Fruit fly (Drosophila melanogaster): ENCODE results near the gene Grp170.
A peak's percentile ranks its signal among the peaks of the same experiment; 100 is the strongest.

Gene Grp170

DNA sequence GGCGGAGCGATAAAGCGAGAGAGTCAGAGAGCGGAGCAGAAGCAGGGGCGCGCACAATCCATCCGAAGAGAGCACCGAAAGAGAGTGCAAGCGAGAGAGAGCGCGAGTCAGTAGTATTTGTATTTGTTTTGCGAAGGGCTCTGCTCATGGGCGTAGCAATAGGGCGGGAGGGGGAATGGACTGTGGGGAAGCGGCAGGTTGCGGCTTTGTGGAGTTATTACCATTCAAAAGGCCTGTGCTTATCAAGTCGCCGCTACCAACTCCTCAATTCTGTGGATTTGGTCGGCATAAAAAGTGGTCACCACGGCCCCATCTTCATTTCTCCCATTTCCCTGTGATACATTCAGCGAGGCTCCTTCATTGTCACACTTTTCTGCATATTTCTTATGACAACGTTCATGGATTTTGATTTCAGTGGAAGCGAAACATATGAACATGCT lies 26.2 kb upstream of the Grp170 start (continued):
- TF ChIP-seq Ssrp (tag; optimal IDR thresholded peaks at IDR 0.05) (no peak), CG2116 (GFP tag; optimal IDR thresholded peaks at IDR 0.05) (no peak), zfh2 (GFP tag; optimal IDR thresholded peaks at IDR 0.05) (peak; percentile 17), ac (GFP tag; optimal IDR thresholded peaks at IDR 0.05) (no peak), grau (tag; optimal IDR thresholded peaks at IDR 0.05) (peak; percentile 58), oc (tag; optimal IDR thresholded peaks at IDR 0.05) (peak; percentile 11), CG9609 (GFP tag; optimal IDR thresholded peaks at IDR 0.05) (no peak), H15 (GFP tag; IDR thresholded peaks at IDR 0.05) (0 out of 3 replicates have a peak, but pooled peaks have one; percentile 13), Deaf1 (tag; optimal IDR thresholded peaks at IDR 0.05) (no peak), Neu2 (GFP tag; optimal IDR thresholded peaks at IDR 0.05; ENCODE audit: borderline replicate concordance) (no peak), p53 (GFP tag; optimal IDR thresholded peaks at IDR 0.05) (no peak), CG10543 (GFP tag; optimal IDR thresholded peaks at IDR 0.05) (peak; percentile 3), CG18764 (GFP tag; optimal IDR thresholded peaks at IDR 0.05) (no peak), bigmax (GFP tag; optimal IDR thresholded peaks at IDR 0.05) (no peak), slp2 (GFP tag; optimal IDR thresholded peaks at IDR 0.05) (no peak), CG12744 (GFP tag; optimal IDR thresholded peaks at IDR 0.05) (no peak), mirr (GFP tag; optimal IDR thresholded peaks at IDR 0.05) (no peak), peb (GFP tag; IDR thresholded peaks at IDR 0.05) (no peak), CG10366 (GFP tag; IDR thresholded peaks at IDR 0.05) (no peak), amos (GFP tag; IDR thresholded peaks at IDR 0.05; ENCODE audit: partially characterized antibody) (no peak), fd96Cb (tag; optimal IDR thresholded peaks at IDR 0.05) (peak; percentile 27), Atf6 (GFP tag; IDR thresholded peaks at IDR 0.05) (peak; percentile 46), Usf (GFP tag; optimal IDR thresholded peaks at IDR 0.05) (peak; percentile 35), chif (GFP tag; optimal IDR thresholded peaks at IDR 0.05) (no peak), CTCF (GFP tag; optimal IDR thresholded peaks at IDR 0.05) (no peak), CG8089 (GFP tag; optimal IDR thresholded peaks at IDR 0.05) (no peak), fd64A (GFP tag; optimal IDR thresholded peaks at IDR 0.05) (no peak), unc-4 (GFP tag; IDR thresholded peaks at IDR 0.05; ENCODE audit: partially characterized antibody) (no peak), nerfin-1 (tag; optimal IDR thresholded peaks at IDR 0.05) (peak; percentile 4), abd-A (tag; optimal IDR thresholded peaks at IDR 0.05) (peak; percentile 82), rib (GFP tag; IDR thresholded peaks at IDR 0.05) (no peak), CG11723 (GFP tag; optimal IDR thresholded peaks at IDR 0.05) (no peak), CG15514 (GFP tag; optimal IDR thresholded peaks at IDR 0.05) (peak; percentile 63), tio (GFP tag; optimal IDR thresholded peaks at IDR 0.05) (no peak), pan (optimal IDR thresholded peaks at IDR 0.05) (no peak), pan (GFP tag; optimal IDR thresholded peaks at IDR 0.05 in 1 of 2, IDR thresholded peaks at IDR 0.05 in 1 of 2) (peak in 1 of 2 experiments; percentile 57), tll (GFP tag; optimal IDR thresholded peaks at IDR 0.05) (no peak), CG17829 (tag; optimal IDR thresholded peaks at IDR 0.05) (no peak), CG4617 (GFP tag; optimal IDR thresholded peaks at IDR 0.05; ENCODE audit: borderline replicate concordance) (no peak), Lim3 (GFP tag; IDR thresholded peaks at IDR 0.05) (no peak), Camta (GFP tag; optimal IDR thresholded peaks at IDR 0.05) (no peak), ara (GFP tag; IDR thresholded peaks at IDR 0.05) (no peak), CG8765 (GFP tag; IDR thresholded peaks at IDR 0.05) (no peak), CG10209 (GFP tag; optimal IDR thresholded peaks at IDR 0.05) (peak; percentile 46), HLH54F (GFP tag; optimal IDR thresholded peaks at IDR 0.05) (no peak), CG1792 (GFP tag; optimal IDR thresholded peaks at IDR 0.05) (no peak), stwl (tag; optimal IDR thresholded peaks at IDR 0.05) (no peak), tna (GFP tag; IDR thresholded peaks at IDR 0.05; ENCODE audit: partially characterized antibody) (no peak), CG11560 (tag; IDR thresholded peaks at IDR 0.05) (no peak), caup (GFP tag; optimal IDR thresholded peaks at IDR 0.05; ENCODE audit: severe bottlenecking) (peak; percentile 30), jigr1 (GFP tag; IDR thresholded peaks at IDR 0.05) (no peak), CG12236 (GFP tag; optimal IDR thresholded peaks at IDR 0.05) (no peak)

All from whole organism, embryonic.